Worm (Caenorhabditis elegans) whole organism, L4 larva: Measurements from ENCODE around the gene F47D12.9.

ENCODE experiments used
- F10B5.3 ChIP-seq: sonication (generic microtip); optimal IDR thresholded peaks from 2 replicates; lab custom pipeline; 2016; ENCODE audit warnings: mild to moderate bottlenecking, missing genetic modification characterization, missing compliant biosample characterization
- aha-1 ChIP-seq: fragments of 150-350 bp; peaks from one replicate; lab custom pipeline; 2014; ENCODE audit warnings: missing biosample characterization, missing genetic modification characterization
- daf-12 ChIP-seq: fragments of 150-350 bp; optimal IDR thresholded peaks from 2 replicates; lab custom pipeline; 2014; ENCODE audit warnings: missing biosample characterization, missing genetic modification reagents, missing genetic modification characterization
- daf-8 ChIP-seq: fragments of 200-800 bp; sonication (Bioruptor generic); IDR thresholded peaks from 2 replicates; pipeline ENCODE4 v1.3.6; 2022; ENCODE audit warnings: missing genetic modification characterization, missing compliant biosample characterization
- dmd-9 ChIP-seq: fragments of 200-800 bp; sonication (Bioruptor generic); IDR thresholded peaks from 2 replicates; pipeline ENCODE4 v1.3.6; 2022; ENCODE audit warnings: missing genetic modification reagents, missing genetic modification characterization, missing compliant biosample characterization
- lim-7 ChIP-seq: fragments of 200-800 bp; sonication (Bioruptor generic); IDR thresholded peaks from 2 replicates; pipeline ENCODE4 v1.3.6; 2022; ENCODE audit warnings: missing genetic modification characterization, missing compliant biosample characterization
- mxl-2 ChIP-seq: fragments of 200-800 bp; sonication (Bioruptor generic); conservative IDR thresholded peaks from 2 replicates; pipeline ENCODE4 v1.3.6; 2022; ENCODE audit warnings: missing genetic modification reagents, missing genetic modification characterization, missing compliant biosample characterization
- nhr-25 ChIP-seq: sonication (generic microtip); optimal IDR thresholded peaks from 2 replicates; lab custom pipeline; 2017; ENCODE audit warnings: missing genetic modification characterization, mild to moderate bottlenecking, missing compliant biosample characterization, antibody characterized with exemption, moderate library complexity, borderline replicate concordance; ENCODE audit not compliant: insufficient read depth
- nhr-77 ChIP-seq: fragments of 150-350 bp; optimal IDR thresholded peaks from 2 replicates; lab custom pipeline; 2014; ENCODE audit warnings: missing biosample characterization, missing genetic modification characterization
- rbr-2 ChIP-seq: sonication (generic microtip); optimal IDR thresholded peaks from 2 replicates; lab custom pipeline; 2016; ENCODE audit warnings: missing genotype, missing genetic modification characterization, missing compliant biosample characterization

ce11 chrIII:6295972-6296700 is 7.0 kb downstream of the F47D12.9 start, which contains the start of gene F47D12.7:
- TF ChIP-seq daf-8 (GFP tag; lab: Robert Waterston, UW), result no peak
- TF ChIP-seq F10B5.3 (tag; lab: Kevin White, UChicago), result no peak
- TF ChIP-seq dmd-9 (GFP tag; lab: Robert Waterston, UW), result no peak
- TF ChIP-seq rbr-2 (tag; lab: Kevin White, UChicago), result no peak
- no peak for TF ChIP-seq nhr-77
- TF ChIP-seq lim-7 (GFP tag; lab: Robert Waterston, UW), result no peak
- TF ChIP-seq aha-1 (tag; lab: Kevin White, UChicago), result no peak
- TF ChIP-seq daf-12, result no peak
- no peak for TF ChIP-seq mxl-2 (GFP tag; lab: Robert Waterston, UW)
- TF ChIP-seq nhr-25, result no peak
